Fruit fly (Drosophila melanogaster) ovary, adult (tissue): Measurements from ENCODE around the gene CG42750.

Experiments used
- CG17801 ChIP-seq: fragments of 200-800 bp; optimal IDR thresholded peaks from 2 replicates; lab custom pipeline; 2019; ENCODE audit warnings: missing biosample characterization, mild to moderate bottlenecking, missing genetic modification characterization, moderate library complexity; ENCODE audit not compliant: partially characterized antibody

Gene CG42750

dm6 chr2L:18275663-18276062, at the start of gene CG42750:
CG42750 (minus strand) TSS chr2L:18275770.
- TF ChIP-seq CG17801 (GFP tag; lab: Kevin White, UChicago): no peak

- peak; percentile 25 for TF ChIP-seq CG17801 (GFP tag; lab: Kevin White, UChicago)
Observed at dm6 chr2L:18325120-18325581, 49.6 kb upstream of the CG42750 start.

dm6 chr2L:18320933-18321332, 45.4 kb upstream of the CG42750 start:
- TF ChIP-seq CG17801 (GFP tag; lab: Kevin White, UChicago): no peak

- TF ChIP-seq CG17801 (GFP tag; lab: Kevin White, UChicago): peak; percentile 32
Observed at dm6 chr2L:18319577-18320316, 44.2 kb upstream of the CG42750 start, which contains the start of gene Fas3. Fas3 (plus strand) TSS chr2L:18320102.

- no peak for TF ChIP-seq CG17801 (GFP tag; lab: Kevin White, UChicago)
Observed at dm6 chr2L:18315454-18315853, 39.9 kb upstream of the CG42750 start.

- TF ChIP-seq CG17801 (GFP tag; lab: Kevin White, UChicago): no peak
Observed at dm6 chr2L:18313922-18314712, 38.5 kb upstream of the CG42750 start.

- no peak for TF ChIP-seq CG17801 (GFP tag; lab: Kevin White, UChicago)
Observed at dm6 chr2L:18312309-18312708, 36.7 kb upstream of the CG42750 start.

dm6 chr2L:18311564-18312279, 36.2 kb upstream of the CG42750 start:
- TF ChIP-seq CG17801 (GFP tag; lab: Kevin White, UChicago): no peak

dm6 chr2L:18310489-18310888, 34.9 kb upstream of the CG42750 start:
- TF ChIP-seq CG17801 (GFP tag; lab: Kevin White, UChicago): no peak

- TF ChIP-seq CG17801 (GFP tag; lab: Kevin White, UChicago): no peak
Observed at dm6 chr2L:18309346-18309745, 33.8 kb upstream of the CG42750 start, which contains the start of gene CG43354. CG43354 (minus strand) TSS chr2L:18309446.

- no peak for TF ChIP-seq CG17801 (GFP tag; lab: Kevin White, UChicago)
Observed at dm6 chr2L:18308652-18309051, 33.1 kb upstream of the CG42750 start.

- TF ChIP-seq CG17801 (GFP tag; lab: Kevin White, UChicago): no peak
Observed at dm6 chr2L:18307823-18308222, 32.3 kb upstream of the CG42750 start.

- TF ChIP-seq CG17801 (GFP tag; lab: Kevin White, UChicago): no peak
Observed at dm6 chr2L:18305057-18305829, 29.7 kb upstream of the CG42750 start.

dm6 chr2L:18304469-18304868, 28.9 kb upstream of the CG42750 start:
- TF ChIP-seq CG17801 (GFP tag; lab: Kevin White, UChicago): no peak
